Fruit fly (Drosophila melanogaster): ENCODE data around the gene IKKbeta.
A peak's percentile ranks its signal among the peaks of the same experiment; 100 is the strongest.

The IKKbeta gene

dm6 chr3R:16005943-16006342 lies 43.3 kb downstream of the IKKbeta start:
- TF ChIP-seq CG12768 (GFP tag; optimal IDR thresholded peaks at IDR 0.05) (peak; percentile 26), CG7101 (tag; optimal IDR thresholded peaks at IDR 0.05) (peak; percentile 50), kay (GFP tag; ENCODE audit: borderline replicate concordance) (peak; percentile 52), CG5204 (GFP tag; optimal IDR thresholded peaks at IDR 0.05) (no peak), CG14711 (tag; optimal IDR thresholded peaks at IDR 0.05) (peak; percentile 25), cnc (optimal IDR thresholded peaks at IDR 0.05) (no peak), ovo (GFP tag; optimal IDR thresholded peaks at IDR 0.05) (peak; percentile 55), CG33017 (tag; optimal IDR thresholded peaks at IDR 0.05) (no peak), Crg-1 (GFP tag; optimal IDR thresholded peaks at IDR 0.05) (peak; percentile 25), Mnt (GFP tag; optimal IDR thresholded peaks at IDR 0.05) (no peak), Hr96 (GFP tag; optimal IDR thresholded peaks at IDR 0.05) (no peak), cic (GFP tag; optimal IDR thresholded peaks at IDR 0.05) (no peak)

DNA sequence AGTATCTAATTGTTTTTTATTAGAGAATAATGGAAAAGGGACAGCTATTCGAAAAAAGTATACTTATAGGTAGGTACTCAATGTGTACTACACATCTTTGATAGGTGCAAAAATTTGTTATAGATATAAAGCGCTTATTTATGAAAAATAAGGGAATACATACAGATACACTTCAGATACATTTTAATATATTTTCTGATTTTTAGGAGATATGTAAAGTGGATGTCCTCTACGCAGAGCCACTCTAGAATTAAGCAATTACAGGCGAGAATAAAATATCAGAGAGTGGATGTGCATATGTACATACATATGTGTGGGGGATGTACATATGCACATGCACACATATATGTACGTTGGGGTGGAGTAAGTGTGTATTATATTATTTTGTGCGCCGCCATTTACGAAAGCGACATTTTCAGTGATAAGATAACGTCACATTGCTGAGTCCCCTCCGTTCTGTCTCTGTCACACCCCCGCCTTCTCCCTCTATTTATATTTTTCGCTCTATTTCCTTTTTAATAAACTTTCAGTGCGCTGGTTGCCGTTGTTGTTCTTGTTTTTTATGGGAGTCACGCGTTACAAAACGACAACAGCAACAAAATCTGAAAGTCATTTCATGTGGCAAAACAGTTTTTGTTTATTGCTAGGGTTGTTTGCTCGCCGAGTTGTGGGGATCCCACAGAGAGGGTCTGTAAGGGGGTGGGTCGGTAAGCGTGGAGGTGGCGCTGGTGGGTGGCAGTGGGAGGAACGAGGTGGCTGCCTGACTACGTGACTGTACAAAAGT lies 44.3 kb downstream of the IKKbeta start:
- TF ChIP-seq Mnt (GFP tag; optimal IDR thresholded peaks at IDR 0.05) (peak; percentile 89), cnc (optimal IDR thresholded peaks at IDR 0.05) (peak; percentile 66 to 69), CG1620 (GFP tag; optimal IDR thresholded peaks at IDR 0.05) (no peak), Crg-1 (GFP tag; optimal IDR thresholded peaks at IDR 0.05) (peak; percentile 42), Hr96 (GFP tag; optimal IDR thresholded peaks at IDR 0.05) (peak; percentile 56), kay (GFP tag; ENCODE audit: borderline replicate concordance) (peak; percentile 81), CG5204 (GFP tag; optimal IDR thresholded peaks at IDR 0.05) (peak; percentile 20), CG14711 (tag; optimal IDR thresholded peaks at IDR 0.05) (peak; percentile 58), tj (GFP tag; optimal IDR thresholded peaks at IDR 0.05) (peak; percentile 33), ovo (GFP tag; optimal IDR thresholded peaks at IDR 0.05) (peak; percentile 36), toe (GFP tag; optimal IDR thresholded peaks at IDR 0.05) (peak; percentile 36), bab1 (GFP tag; optimal IDR thresholded peaks at IDR 0.05) (peak; percentile 7), CG7101 (tag; optimal IDR thresholded peaks at IDR 0.05) (peak; percentile 15), cic (GFP tag; optimal IDR thresholded peaks at IDR 0.05) (peak; percentile 96), CG12768 (GFP tag; optimal IDR thresholded peaks at IDR 0.05) (peak; percentile 88), pad (GFP tag; optimal IDR thresholded peaks at IDR 0.05) (peak; percentile 68), Clk (GFP tag; optimal IDR thresholded peaks at IDR 0.05) (peak; percentile 73), CG11617 (GFP tag; optimal IDR thresholded peaks at IDR 0.05) (peak; percentile 56), CG33017 (tag; optimal IDR thresholded peaks at IDR 0.05) (peak; percentile 77), CG7045 (GFP tag; optimal IDR thresholded peaks at IDR 0.05) (peak; percentile 53)

dm6 chr3R:16004015-16004414 lies 45.2 kb downstream of the IKKbeta start:
- TF ChIP-seq toe (GFP tag; optimal IDR thresholded peaks at IDR 0.05) (no peak), ovo (GFP tag; optimal IDR thresholded peaks at IDR 0.05) (no peak), cic (GFP tag; optimal IDR thresholded peaks at IDR 0.05) (no peak), CG7045 (GFP tag; optimal IDR thresholded peaks at IDR 0.05) (no peak), Crg-1 (GFP tag; optimal IDR thresholded peaks at IDR 0.05) (peak; percentile 6), pad (GFP tag; optimal IDR thresholded peaks at IDR 0.05) (peak; percentile 8), CG14711 (tag; optimal IDR thresholded peaks at IDR 0.05) (no peak), bab1 (GFP tag; optimal IDR thresholded peaks at IDR 0.05) (peak; percentile 59), Clk (GFP tag; optimal IDR thresholded peaks at IDR 0.05) (no peak), CG7101 (tag; optimal IDR thresholded peaks at IDR 0.05) (no peak), kay (GFP tag; ENCODE audit: borderline replicate concordance) (peak; percentile 80), CG5204 (GFP tag; optimal IDR thresholded peaks at IDR 0.05) (no peak)

dm6 chr3R:15998972-15999721 lies 50.1 kb downstream of the IKKbeta start:
- no peak for TF ChIP-seq CG33017 (tag; optimal IDR thresholded peaks at IDR 0.05)
- no peak for TF ChIP-seq Clk (GFP tag; optimal IDR thresholded peaks at IDR 0.05)
- no peak for TF ChIP-seq tj (GFP tag; optimal IDR thresholded peaks at IDR 0.05)
- no peak for TF ChIP-seq cnc (optimal IDR thresholded peaks at IDR 0.05)
- no peak for TF ChIP-seq pad (GFP tag; optimal IDR thresholded peaks at IDR 0.05)
- TF ChIP-seq CG1620 (GFP tag; optimal IDR thresholded peaks at IDR 0.05), result no peak
- no peak for TF ChIP-seq Hr96 (GFP tag; optimal IDR thresholded peaks at IDR 0.05)
- no peak for TF ChIP-seq Crg-1 (GFP tag; optimal IDR thresholded peaks at IDR 0.05)
- no peak for TF ChIP-seq CG7045 (GFP tag; optimal IDR thresholded peaks at IDR 0.05)
- no peak for TF ChIP-seq cic (GFP tag; optimal IDR thresholded peaks at IDR 0.05)
- no peak for TF ChIP-seq kay (GFP tag; ENCODE audit: borderline replicate concordance)
